Worm (Caenorhabditis elegans) whole organism, early embryonic: ENCODE data around the gene Y57E12B.11.

Source experiments
- ama-1 ChIP-seq: fragments of 150-350 bp; optimal IDR thresholded peaks from 2 replicates; lab custom pipeline; 2014
- tbx-37 ChIP-seq: fragments of 200-800 bp; sonication (Bioruptor generic); conservative IDR thresholded peaks from 2 replicates; pipeline ENCODE4 v1.3.6; 2022; ENCODE audit warnings: missing genetic modification reagents, missing genetic modification characterization, missing compliant biosample characterization

- TF ChIP-seq ama-1 (lab: Kevin White, UChicago) (no peak), tbx-37 (no peak)
Observed at ce11 chrV:6934212-6934611, 15.5 kb downstream of the Y57E12B.11 start, which contains the start of gene lipl-6.
